Fruit fly (Drosophila melanogaster): ENCODE measurements around the gene tara.
A peak's percentile ranks its signal among the peaks of the same experiment; 100 is the strongest.

tara gene

dm6 chr3R:16231385-16232307 is 6.2 kb downstream of the tara start (continued):
- TF ChIP-seq dati (GFP tag; IDR thresholded peaks at IDR 0.05) (no peak), fu2 (GFP tag; optimal IDR thresholded peaks at IDR 0.05) (peak; percentile 64), danr (GFP tag; IDR thresholded peaks at IDR 0.05) (no peak), Myb (GFP tag; optimal IDR thresholded peaks at IDR 0.05) (peak; percentile 50), CG4730 (GFP tag; IDR thresholded peaks at IDR 0.05) (no peak), Dip3 (GFP tag; optimal IDR thresholded peaks at IDR 0.05) (peak; percentile 68), CG14441 (GFP tag; IDR thresholded peaks at IDR 0.05) (no peak), pnt (GFP tag; optimal IDR thresholded peaks at IDR 0.05) (peak; percentile 71), gem (tag; optimal IDR thresholded peaks at IDR 0.05) (peak; percentile 86), tup (GFP tag; optimal IDR thresholded peaks at IDR 0.05) (peak; percentile 7), ATbp (GFP tag; optimal IDR thresholded peaks at IDR 0.05) (peak; percentile 73), CG9817 (tag; optimal IDR thresholded peaks at IDR 0.05) (peak; percentile 67), Tbp (GFP tag; optimal IDR thresholded peaks at IDR 0.05) (no peak), CG1603 (tag; optimal IDR thresholded peaks at IDR 0.05) (peak; percentile 52), Pdp1 (GFP tag; optimal IDR thresholded peaks at IDR 0.05) (peak; percentile 60 to 81), CG11093 (GFP tag; IDR thresholded peaks at IDR 0.05) (peak; percentile 71; the same call in 1 of the 3 replicates), CG8359 (GFP tag; optimal IDR thresholded peaks at IDR 0.05; ENCODE audit: borderline replicate concordance) (peak; percentile 63), Bgb (GFP tag; IDR thresholded peaks at IDR 0.05; ENCODE audit: partially characterized antibody) (no peak), da (GFP tag; optimal IDR thresholded peaks at IDR 0.05) (no peak), repo (GFP tag; optimal IDR thresholded peaks at IDR 0.05) (peak; percentile 61), gsb-n (tag; optimal IDR thresholded peaks at IDR 0.05) (peak; percentile 52), GATAe (GFP tag; conservative IDR thresholded peaks at IDR 0.05) (no peak), TFAM (GFP tag; optimal IDR thresholded peaks at IDR 0.05) (peak; percentile 12), sd (tag; optimal IDR thresholded peaks at IDR 0.05) (peak; percentile 46), eyg (GFP tag; optimal IDR thresholded peaks at IDR 0.05) (peak; percentile 64), CG3838 (GFP tag; optimal IDR thresholded peaks at IDR 0.05) (peak; percentile 35), CrebB (tag; optimal IDR thresholded peaks at IDR 0.05) (no peak), CG3281 (GFP tag; optimal IDR thresholded peaks at IDR 0.05) (peak; percentile 76), disco-r (GFP tag; optimal IDR thresholded peaks at IDR 0.05) (peak; percentile 61), CG7556 (GFP tag; optimal IDR thresholded peaks at IDR 0.05) (peak; percentile 80), CG9727 (GFP tag; optimal IDR thresholded peaks at IDR 0.05) (peak; percentile 80), CG7271 (tag; optimal IDR thresholded peaks at IDR 0.05) (no peak), CG17802 (tag; optimal IDR thresholded peaks at IDR 0.05) (peak; percentile 50), CG11696 (GFP tag; IDR thresholded peaks at IDR 0.05) (no peak), Kr (GFP tag; optimal IDR thresholded peaks at IDR 0.05) (no peak), Bteb2 (GFP tag; optimal IDR thresholded peaks at IDR 0.05) (peak; percentile 17), CG12071 (GFP tag; optimal IDR thresholded peaks at IDR 0.05) (peak; percentile 16), CG10565 (GFP tag; optimal IDR thresholded peaks at IDR 0.05) (peak; percentile 5), Med (GFP tag) (peak; percentile 93), crc (GFP tag; optimal IDR thresholded peaks at IDR 0.05) (peak; percentile 49), CG15269 (tag; optimal IDR thresholded peaks at IDR 0.05) (peak; percentile 81), pzg (GFP tag; optimal IDR thresholded peaks at IDR 0.05) (no peak), gce (GFP tag; IDR thresholded peaks at IDR 0.05) (no peak), NC2α (GFP tag; optimal IDR thresholded peaks at IDR 0.05) (peak; percentile 37), CG8388 (GFP tag; optimal IDR thresholded peaks at IDR 0.05) (peak; percentile 61), Sry-β (GFP tag; optimal IDR thresholded peaks at IDR 0.05) (no peak), dmrt11E (tag; optimal IDR thresholded peaks at IDR 0.05) (peak; percentile 75), Hr51 (GFP tag; optimal IDR thresholded peaks at IDR 0.05) (peak; percentile 47 to 77)
